Fruit fly (Drosophila melanogaster) whole organism, embryonic: ENCODE measurements around the gene CG44362.
A peak's percentile ranks its signal among the peaks of the same experiment; 100 is the strongest.

Source experiments
- Bgb ChIP-seq: fragments of 200-800 bp; sonication (Bioruptor generic); IDR thresholded peaks from 2 replicates; pipeline ENCODE4 v1.3.6; 2022; ENCODE audit warnings: missing biosample characterization, missing genetic modification characterization; ENCODE audit not compliant: partially characterized antibody
- CG10366 ChIP-seq: fragments of 200-800 bp; sonication (Bioruptor generic); IDR thresholded peaks from 2 replicates; pipeline ENCODE4 v1.3.6; 2022; ENCODE audit warnings: missing biosample characterization, missing genetic modification characterization
- CG11398 ChIP-seq: fragments of 200-800 bp; sonication (Bioruptor generic); optimal IDR thresholded peaks from 2 replicates; lab custom pipeline; 2016; ENCODE audit warnings: missing biosample characterization, missing genetic modification characterization
- CG11456 ChIP-seq: fragments of 200-800 bp; sonication (Bioruptor generic); IDR thresholded peaks from 3 replicates; pipeline ENCODE4 v1.3.6; 2022; ENCODE audit warnings: missing biosample characterization, missing genetic modification characterization
- CG11560 ChIP-seq: fragments of 200-800 bp; sonication (Bioruptor generic); IDR thresholded peaks from 3 replicates; pipeline ENCODE4 v1.3.6; 2022; ENCODE audit warnings: missing biosample characterization, missing genetic modification characterization
- CG11696 ChIP-seq: fragments of 200-800 bp; sonication (Bioruptor generic); IDR thresholded peaks from 2 replicates; pipeline ENCODE4 v1.3.6; 2022; ENCODE audit warnings: missing biosample characterization, missing genetic modification characterization
- CG12769 ChIP-seq: fragments of 200-800 bp; sonication (Bioruptor generic); optimal IDR thresholded peaks from 2 replicates; lab custom pipeline; 2019; ENCODE audit warnings: missing biosample characterization, mild to moderate bottlenecking, missing genetic modification characterization, moderate library complexity
- CG14667 ChIP-seq: fragments of 200-800 bp; sonication (Bioruptor generic); IDR thresholded peaks from 2 replicates; pipeline ENCODE4 v1.3.6; 2022; ENCODE audit warnings: missing biosample characterization, missing genetic modification characterization
- CG15269 ChIP-seq: fragments of 200-800 bp; sonication (Bioruptor generic); optimal IDR thresholded peaks from 2 replicates; lab custom pipeline; 2018; ENCODE audit warnings: missing biosample characterization, mild to moderate bottlenecking, missing genetic modification characterization, moderate library complexity
- CG15514 ChIP-seq: fragments of 200-800 bp; sonication (Bioruptor generic); optimal IDR thresholded peaks from 3 replicates; lab custom pipeline; 2017; ENCODE audit warnings: missing biosample characterization, missing genetic modification characterization, mild to moderate bottlenecking, moderate library complexity, missing genetic modification reagents
- CG1603 ChIP-seq: fragments of 200-800 bp; sonication (Bioruptor generic); optimal IDR thresholded peaks from 2 replicates; lab custom pipeline; 2019; ENCODE audit warnings: missing biosample characterization, mild to moderate bottlenecking, missing genetic modification characterization, moderate library complexity
- CG2120 ChIP-seq: fragments of 200-800 bp; sonication (Bioruptor generic); optimal IDR thresholded peaks from 3 replicates; lab custom pipeline; 2016; ENCODE audit warnings: missing biosample characterization, missing genetic modification characterization
- CG32767 ChIP-seq: fragments of 200-800 bp; sonication (Bioruptor generic); IDR thresholded peaks from 2 replicates; pipeline ENCODE4 v1.3.6; 2022; ENCODE audit warnings: missing biosample characterization, missing genetic modification characterization
- CG5953 ChIP-seq: fragments of 200-800 bp; sonication (Bioruptor generic); IDR thresholded peaks from 2 replicates; pipeline ENCODE4 v1.3.6; 2022; ENCODE audit warnings: missing biosample characterization, missing genetic modification characterization
- CG6254 ChIP-seq: fragments of 200-800 bp; sonication (Bioruptor generic); optimal IDR thresholded peaks from 3 replicates; lab custom pipeline; 2017; ENCODE audit warnings: mild to moderate bottlenecking, missing biosample characterization, missing genetic modification reagents, missing genetic modification characterization
- CG8944 ChIP-seq: fragments of 200-800 bp; sonication (Bioruptor generic); optimal IDR thresholded peaks from 3 replicates; lab custom pipeline; 2016; ENCODE audit warnings: missing biosample characterization, missing genetic modification characterization
- CG9609 ChIP-seq: fragments of 200-800 bp; sonication (Bioruptor generic); optimal IDR thresholded peaks from 3 replicates; lab custom pipeline; 2016; ENCODE audit warnings: missing biosample characterization, missing genetic modification characterization
- CG9932 ChIP-seq: fragments of 200-800 bp; sonication (Bioruptor generic); IDR thresholded peaks from 2 replicates; pipeline ENCODE4 v1.3.6; 2022; ENCODE audit warnings: missing biosample characterization, missing genetic modification characterization
- CTCF ChIP-seq: fragments of 200-800 bp; sonication (Bioruptor generic); optimal IDR thresholded peaks from 2 replicates; lab custom pipeline; 2017; ENCODE audit warnings: missing biosample characterization, mild to moderate bottlenecking, missing genetic modification characterization, moderate library complexity
- Dbx ChIP-seq: fragments of 200-800 bp; sonication (Bioruptor generic); IDR thresholded peaks from 3 replicates; pipeline ENCODE4 v1.3.6; 2022; ENCODE audit warnings: missing biosample characterization, missing genetic modification characterization
- Med ChIP-seq: fragments of 200-800 bp; sonication (Bioruptor generic); peaks from one replicate; lab custom pipeline; 2016; ENCODE audit warnings: missing biosample characterization, missing genetic modification characterization, mild to moderate bottlenecking, inconsistent platforms, moderate library complexity
- Mrtf ChIP-seq: fragments of 200-800 bp; sonication (Bioruptor generic); IDR thresholded peaks from 3 replicates; pipeline ENCODE4 v1.3.6; 2022; ENCODE audit warnings: missing biosample characterization, missing genetic modification characterization
- Pdp1 ChIP-seq, 2 experiments: fragments of 200-800 bp; sonication (Bioruptor generic); optimal IDR thresholded peaks; 3 replicates each; lab custom pipeline; 2016; ENCODE audit warnings: missing biosample characterization in 2 of 2, missing genetic modification characterization in 2 of 2, mild to moderate bottlenecking in 1 of 2, moderate library complexity in 1 of 2
- Poxn ChIP-seq: fragments of 200-800 bp; sonication (Bioruptor generic); IDR thresholded peaks from 2 replicates; pipeline ENCODE4 v1.3.6; 2022; ENCODE audit warnings: missing biosample characterization, missing genetic modification characterization
- Trl ChIP-seq, 3 experiments: fragments of >200 bp in 2 of 3; fragments of 200-800 bp in 1 of 3; sonication (Bioruptor generic) in 1 of 3; optimal IDR thresholded peaks; 2 replicates in 1 of 3; 3 replicates in 2 of 3; lab custom pipeline; 2016 to 2017; ENCODE audit warnings: missing biosample characterization in 1 of 3, missing genetic modification characterization in 1 of 3
- al ChIP-seq: fragments of 200-800 bp; sonication (Bioruptor generic); IDR thresholded peaks from 2 replicates; pipeline ENCODE4 v1.3.6; 2022; ENCODE audit warnings: missing biosample characterization, missing genetic modification characterization
- aop ChIP-seq: fragments of 200-800 bp; sonication (Bioruptor generic); IDR thresholded peaks from 2 replicates; pipeline ENCODE4 v1.3.6; 2022; ENCODE audit warnings: missing biosample characterization, missing genetic modification characterization
- ara ChIP-seq: fragments of 200-800 bp; sonication (Bioruptor generic); IDR thresholded peaks from 2 replicates; pipeline ENCODE4 v1.3.6; 2022; ENCODE audit warnings: missing biosample characterization, missing genetic modification characterization
- btn ChIP-seq: fragments of 200-800 bp; sonication (Bioruptor generic); optimal IDR thresholded peaks from 2 replicates; lab custom pipeline; 2016; ENCODE audit warnings: missing biosample characterization, missing genetic modification characterization
- chinmo ChIP-seq: fragments of 200-800 bp; sonication (Bioruptor generic); IDR thresholded peaks from 4 replicates; pipeline ENCODE4 v1.3.6; 2022; ENCODE audit warnings: missing biosample characterization, missing genetic modification characterization; ENCODE audit not compliant: partially characterized antibody
- fru ChIP-seq: fragments of >200 bp; optimal IDR thresholded peaks from 2 replicates; lab custom pipeline; 2017
- grn ChIP-seq: fragments of 200-800 bp; sonication (Bioruptor generic); optimal IDR thresholded peaks from 3 replicates; lab custom pipeline; 2017; ENCODE audit warnings: missing biosample characterization, missing genetic modification characterization
- ham ChIP-seq: fragments of 200-800 bp; sonication (Bioruptor generic); IDR thresholded peaks from 2 replicates; pipeline ENCODE4 v1.3.6; 2022; ENCODE audit warnings: missing biosample characterization, missing genetic modification characterization
- klu ChIP-seq: fragments of 200-800 bp; sonication (Bioruptor generic); IDR thresholded peaks from 2 replicates; pipeline ENCODE4 v1.3.6; 2022; ENCODE audit warnings: missing biosample characterization, missing genetic modification characterization
- lab ChIP-seq: fragments of 200-800 bp; sonication (Bioruptor generic); optimal IDR thresholded peaks from 3 replicates; lab custom pipeline; 2017; ENCODE audit warnings: missing biosample characterization, missing genetic modification characterization, mild to moderate bottlenecking, moderate library complexity, missing genetic modification reagents
- lbe ChIP-seq: fragments of 200-800 bp; sonication (Bioruptor generic); optimal IDR thresholded peaks from 2 replicates; lab custom pipeline; 2016; ENCODE audit warnings: missing biosample characterization, mild to moderate bottlenecking, missing genetic modification characterization
- lmd ChIP-seq: fragments of 200-800 bp; sonication (Bioruptor generic); IDR thresholded peaks from 2 replicates; pipeline ENCODE4 v1.3.6; 2022; ENCODE audit warnings: missing biosample characterization, missing genetic modification characterization
- lov ChIP-seq, 2 experiments: fragments of 200-800 bp in 1 of 2; fragments of >200 bp in 1 of 2; sonication (Bioruptor generic) in 1 of 2; IDR thresholded peaks in 1 of 2; optimal IDR thresholded peaks in 1 of 2; 2 replicates in 1 of 2; 3 replicates in 1 of 2; pipeline versions ENCODE4 v1.3.6 to Lab custom; 2017 to 2022; ENCODE audit warnings: missing biosample characterization in 1 of 2, missing genetic modification characterization in 1 of 2
- nerfin-1 ChIP-seq: fragments of 200-800 bp; sonication (Bioruptor generic); optimal IDR thresholded peaks from 3 replicates; lab custom pipeline; 2019; ENCODE audit warnings: missing biosample characterization, mild to moderate bottlenecking, missing genetic modification characterization, moderate library complexity
- pb ChIP-seq: fragments of 200-800 bp; sonication (Bioruptor generic); optimal IDR thresholded peaks from 3 replicates; lab custom pipeline; 2016; ENCODE audit warnings: missing biosample characterization, missing genetic modification characterization
- prd ChIP-seq, 3 experiments: fragments of >200 bp in 2 of 3; fragments of 200-800 bp in 1 of 3; sonication (Bioruptor generic) in 1 of 3; optimal IDR thresholded peaks in 2 of 3; IDR thresholded peaks in 1 of 3; 2 replicates in 2 of 3; 3 replicates in 1 of 3; pipeline versions ENCODE4 v1.3.6 to Lab custom; 2017 to 2022; ENCODE audit warnings: missing biosample characterization in 1 of 3, missing genetic modification characterization in 1 of 3
- rib ChIP-seq: fragments of 200-800 bp; sonication (Bioruptor generic); IDR thresholded peaks from 2 replicates; pipeline ENCODE4 v1.3.6; 2022; ENCODE audit warnings: missing biosample characterization, missing genetic modification characterization
- ro ChIP-seq: fragments of 200-800 bp; sonication (Bioruptor generic); IDR thresholded peaks from 2 replicates; pipeline ENCODE4 v1.3.6; 2022; ENCODE audit warnings: missing biosample characterization, missing genetic modification characterization
- schlank ChIP-seq: fragments of 200-800 bp; sonication (Bioruptor generic); optimal IDR thresholded peaks from 2 replicates; lab custom pipeline; 2018; ENCODE audit warnings: missing biosample characterization, mild to moderate bottlenecking, missing genetic modification characterization
- scrt ChIP-seq: fragments of 200-800 bp; sonication (Bioruptor generic); optimal IDR thresholded peaks from 2 replicates; lab custom pipeline; 2018; ENCODE audit warnings: missing biosample characterization, mild to moderate bottlenecking, missing genetic modification characterization, moderate library complexity
- sr ChIP-seq: fragments of 200-800 bp; sonication (Bioruptor generic); IDR thresholded peaks from 3 replicates; pipeline ENCODE4 v1.3.6; 2022; ENCODE audit warnings: missing biosample characterization, missing genetic modification characterization
- tgo ChIP-seq: fragments of 200-800 bp; sonication (Bioruptor generic); IDR thresholded peaks from 3 replicates; pipeline ENCODE4 v1.3.6; 2022; ENCODE audit warnings: missing biosample characterization, missing genetic modification characterization
- z ChIP-seq: fragments of 200-800 bp; sonication (Bioruptor generic); IDR thresholded peaks from 3 replicates; pipeline ENCODE4 v1.3.6; 2022; ENCODE audit warnings: missing biosample characterization, missing genetic modification characterization
- zfh1 ChIP-seq: fragments of 200-800 bp; sonication (Bioruptor generic); IDR thresholded peaks from 3 replicates; pipeline ENCODE4 v1.3.6; 2022; ENCODE audit warnings: missing biosample characterization, missing genetic modification characterization

Gene CG44362

dm6 chr3L:11358733-11359132 is 38.6 kb upstream of the CG44362 start (continued):
- no peak for TF ChIP-seq prd (optimal IDR thresholded peaks at IDR 0.05; lab: Kevin White, UChicago)
- TF ChIP-seq prd (GFP tag; IDR thresholded peaks at IDR 0.05; lab: Robert Waterston, UW) = 0 out of 3 replicates have a peak, but pooled peaks have one; percentile 32
- TF ChIP-seq CG14667 (GFP tag; lab: Robert Waterston, UW) = 0 out of 2 replicates have a peak, but pooled peaks have one; percentile 35
- TF ChIP-seq tgo (GFP tag; lab: Robert Waterston, UW) = peak; percentile 18; the same call in 1 of the 3 replicates
- no peak for TF ChIP-seq al (GFP tag; lab: Robert Waterston, UW)
- peak; percentile 91 for TF ChIP-seq CTCF (GFP tag; lab: Kevin White, UChicago)
- 0 out of 4 replicates have a peak, but pooled peaks have one; percentile 21 for TF ChIP-seq chinmo
- peak; percentile 36 for TF ChIP-seq schlank (tag; lab: Kevin White, UChicago)
- TF ChIP-seq Pdp1 (GFP tag; optimal IDR thresholded peaks at IDR 0.05; lab: Kevin White, UChicago) = peak in 1 of 2 experiments; percentile 26
- TF ChIP-seq aop (GFP tag; lab: Robert Waterston, UW) = no peak
- no peak for TF ChIP-seq ara (GFP tag; lab: Robert Waterston, UW)
- TF ChIP-seq CG15269 (tag; lab: Kevin White, UChicago) = peak; percentile 35
- peak; percentile 21 for TF ChIP-seq CG8944 (GFP tag; lab: Kevin White, UChicago)
- TF ChIP-seq lov (optimal IDR thresholded peaks at IDR 0.05; lab: Kevin White, UChicago) = no peak
- 0 out of 3 replicates have a peak, but pooled peaks have one; percentile 69 for TF ChIP-seq lov (GFP tag; IDR thresholded peaks at IDR 0.05; lab: Robert Waterston, UW)
- peak; percentile 60; the same call in 2 of the 3 replicates for TF ChIP-seq zfh1 (GFP tag; lab: Robert Waterston, UW)
- 0 out of 3 replicates have a peak, but pooled peaks have one; percentile 34 for TF ChIP-seq Dbx
- TF ChIP-seq sr (GFP tag; lab: Robert Waterston, UW) = 0 out of 3 replicates have a peak, but pooled peaks have one; percentile 31
- TF ChIP-seq ham (GFP tag; lab: Robert Waterston, UW) = peak; percentile 24; the same call in 1 of the 2 replicates
- TF ChIP-seq CG32767 (GFP tag; lab: Robert Waterston, UW) = 0 out of 2 replicates have a peak, but pooled peaks have one; percentile 37
- no peak for TF ChIP-seq Poxn (GFP tag; lab: Robert Waterston, UW)
- peak; percentile 30 for TF ChIP-seq pb (GFP tag; lab: Kevin White, UChicago)
- peak; percentile 18; the same call in 1 of the 2 replicates for TF ChIP-seq CG10366 (GFP tag; lab: Robert Waterston, UW)
- peak; percentile 19 for TF ChIP-seq scrt (GFP tag; lab: Kevin White, UChicago)
- TF ChIP-seq CG11398 = peak; percentile 15
- TF ChIP-seq klu (GFP tag; lab: Robert Waterston, UW) = no peak
- TF ChIP-seq CG11456 (GFP tag; lab: Robert Waterston, UW) = peak; percentile 67; the same call in 1 of the 3 replicates
- 0 out of 3 replicates have a peak, but pooled peaks have one; percentile 44 for TF ChIP-seq z (GFP tag; lab: Robert Waterston, UW)
- TF ChIP-seq lmd = 0 out of 2 replicates have a peak, but pooled peaks have one; percentile 5
- no peak for TF ChIP-seq grn (GFP tag; lab: Kevin White, UChicago)
- TF ChIP-seq Med = peak; percentile 86
- TF ChIP-seq CG6254 = no peak
- no peak for TF ChIP-seq btn
- TF ChIP-seq CG11560 (tag; lab: Robert Waterston, UW) = 0 out of 3 replicates have a peak, but pooled peaks have one; percentile 13
- TF ChIP-seq CG5953 (GFP tag; lab: Robert Waterston, UW) = 0 out of 2 replicates have a peak, but pooled peaks have one; percentile 25
- TF ChIP-seq lab (GFP tag; lab: Kevin White, UChicago) = peak; percentile 66
- no peak for TF ChIP-seq CG2120 (GFP tag; lab: Kevin White, UChicago)
- TF ChIP-seq Bgb (GFP tag; lab: Robert Waterston, UW) = peak; percentile 24; the same call in 1 of the 2 replicates
- TF ChIP-seq nerfin-1 (tag; lab: Kevin White, UChicago) = peak; percentile 12
- TF ChIP-seq CG12769 (tag; lab: Kevin White, UChicago) = peak; percentile 63
- peak; percentile 35; the same call in 1 of the 2 replicates for TF ChIP-seq CG9932 (GFP tag; lab: Robert Waterston, UW)
- TF ChIP-seq CG15514 (GFP tag; lab: Kevin White, UChicago) = no peak
- TF ChIP-seq Mrtf (GFP tag; lab: Robert Waterston, UW) = 0 out of 3 replicates have a peak, but pooled peaks have one; percentile 44
- no peak for TF ChIP-seq rib (GFP tag; lab: Robert Waterston, UW)
- no peak for TF ChIP-seq fru (lab: Kevin White, UChicago)
- no peak for TF ChIP-seq lbe
- no peak for TF ChIP-seq Trl (optimal IDR thresholded peaks at IDR 0.05; lab: Kevin White, UChicago)
- peak; percentile 8 for TF ChIP-seq Trl (GFP tag; optimal IDR thresholded peaks at IDR 0.05; lab: Kevin White, UChicago)
- peak; percentile 4 for TF ChIP-seq CG9609 (GFP tag; lab: Kevin White, UChicago)
- TF ChIP-seq CG11696 (GFP tag; lab: Robert Waterston, UW) = peak; percentile 43; the same call in 1 of the 2 replicates
- TF ChIP-seq CG1603 (tag; lab: Kevin White, UChicago) = peak; percentile 10
- no peak for TF ChIP-seq ro (GFP tag; lab: Robert Waterston, UW)
